Fruit fly (Drosophila melanogaster): Measurements from ENCODE around the gene MED17.

Gene MED17

DNA sequence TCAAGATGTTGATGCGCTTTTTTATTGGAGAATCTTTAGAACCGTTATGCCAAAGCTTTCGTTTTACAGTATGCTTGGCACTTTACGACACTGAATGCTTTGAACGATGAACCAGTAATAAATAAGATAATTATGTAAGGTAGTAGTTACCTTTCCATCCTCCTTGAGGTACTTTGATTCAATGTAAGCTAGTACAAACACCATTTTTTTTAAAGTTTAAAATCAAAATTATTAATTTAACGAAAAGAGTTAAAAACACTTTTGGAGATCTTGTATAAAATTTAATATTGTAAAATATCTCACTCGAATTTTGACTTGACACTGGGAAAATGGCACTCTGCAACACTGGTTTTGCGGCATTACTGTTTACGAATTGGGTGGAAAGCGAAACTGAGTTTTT lies 3.5 kb upstream of the MED17 start, which contains the start of the genes Arp5 and CG7208 (continued):
- TF ChIP-seq CTCF (GFP tag; optimal IDR thresholded peaks at IDR 0.05): peak; percentile 6
- peak; percentile 37; the same call in 2 of the 3 replicates for TF ChIP-seq Doc3 (GFP tag; IDR thresholded peaks at IDR 0.05; ENCODE audit: partially characterized antibody)
- TF ChIP-seq usp (GFP tag; optimal IDR thresholded peaks at IDR 0.05): no peak
- peak; percentile 64 for TF ChIP-seq CG1233 (GFP tag; optimal IDR thresholded peaks at IDR 0.05)
- TF ChIP-seq corto (GFP tag; optimal IDR thresholded peaks at IDR 0.05): no peak
- TF ChIP-seq CG13296 (GFP tag; optimal IDR thresholded peaks at IDR 0.05): peak; percentile 73
- TF ChIP-seq CG34224 (GFP tag; IDR thresholded peaks at IDR 0.05; ENCODE audit: partially characterized antibody): no peak; the same call in 2 of the 3 replicates
- peak; percentile 83 for TF ChIP-seq MBD-R2 (GFP tag; IDR thresholded peaks at IDR 0.05)
- peak; percentile 51 for TF ChIP-seq CG17829 (tag; optimal IDR thresholded peaks at IDR 0.05)
- TF ChIP-seq sens-2 (GFP tag; IDR thresholded peaks at IDR 0.05): no peak
- TF ChIP-seq CG30431 (GFP tag; optimal IDR thresholded peaks at IDR 0.05): peak; percentile 5
- TF ChIP-seq CHES-1-like (GFP tag; optimal IDR thresholded peaks at IDR 0.05): peak; percentile 66
- TF ChIP-seq ewg (GFP tag; optimal IDR thresholded peaks at IDR 0.05): peak; percentile 48
- TF ChIP-seq CG3995 (GFP tag; optimal IDR thresholded peaks at IDR 0.05): peak; percentile 34
- peak; percentile 23 for TF ChIP-seq CG3163 (GFP tag; optimal IDR thresholded peaks at IDR 0.05)
- peak; percentile 95 for TF ChIP-seq stwl (tag; optimal IDR thresholded peaks at IDR 0.05)
- TF ChIP-seq CG18599 (GFP tag; optimal IDR thresholded peaks at IDR 0.05): peak; percentile 82
- peak; percentile 85 for TF ChIP-seq slbo (GFP tag; IDR thresholded peaks at IDR 0.05)
- TF ChIP-seq pan (optimal IDR thresholded peaks at IDR 0.05): no peak
- peak in 1 of 2 experiments; percentile 71 for TF ChIP-seq pan (GFP tag; optimal IDR thresholded peaks at IDR 0.05 in 1 of 2, IDR thresholded peaks at IDR 0.05 in 1 of 2)
- no peak for TF ChIP-seq crol (GFP tag; IDR thresholded peaks at IDR 0.05)
- peak; percentile 48 for TF ChIP-seq Fer2 (tag; optimal IDR thresholded peaks at IDR 0.05)
- no peak for TF ChIP-seq prd (optimal IDR thresholded peaks at IDR 0.05)
- peak; percentile 66 for TF ChIP-seq prd (GFP tag; IDR thresholded peaks at IDR 0.05)
- peak; percentile 4 for TF ChIP-seq CG1792 (GFP tag; optimal IDR thresholded peaks at IDR 0.05)
- no peak for TF ChIP-seq gcm2 (GFP tag; optimal IDR thresholded peaks at IDR 0.05)
- TF ChIP-seq Xrp1 (GFP tag; IDR thresholded peaks at IDR 0.05): peak; percentile 67
- TF ChIP-seq dmrt11E (tag; optimal IDR thresholded peaks at IDR 0.05): peak; percentile 34
- peak; percentile 0 for TF ChIP-seq en (GFP tag; optimal IDR thresholded peaks at IDR 0.05)
- TF ChIP-seq CrebB (tag; optimal IDR thresholded peaks at IDR 0.05): peak; percentile 9
- peak; percentile 47 for TF ChIP-seq CG1529 (GFP tag; optimal IDR thresholded peaks at IDR 0.05)
- no peak for TF ChIP-seq shn (GFP tag; optimal IDR thresholded peaks at IDR 0.05)
- peak; percentile 49 for TF ChIP-seq CG4328 (GFP tag; optimal IDR thresholded peaks at IDR 0.05)
- peak; percentile 29 for TF ChIP-seq Elba2 (GFP tag; optimal IDR thresholded peaks at IDR 0.05)
- no peak for TF ChIP-seq peb (GFP tag; IDR thresholded peaks at IDR 0.05)
- TF ChIP-seq scrt (GFP tag; optimal IDR thresholded peaks at IDR 0.05): peak; percentile 55
- peak; percentile 41 for TF ChIP-seq BEAF-32 (GFP tag; optimal IDR thresholded peaks at IDR 0.05)
- TF ChIP-seq fru (optimal IDR thresholded peaks at IDR 0.05): no peak
- TF ChIP-seq Bteb2 (GFP tag; optimal IDR thresholded peaks at IDR 0.05): peak; percentile 72
- peak; percentile 46; the same call in 1 of the 4 replicates for TF ChIP-seq Dll (GFP tag; IDR thresholded peaks at IDR 0.05; ENCODE audit: partially characterized antibody)
- TF ChIP-seq gfzf (GFP tag; optimal IDR thresholded peaks at IDR 0.05): peak; percentile 39
- TF ChIP-seq Poxn (GFP tag; IDR thresholded peaks at IDR 0.05): no peak
- TF ChIP-seq CG13775 (GFP tag; optimal IDR thresholded peaks at IDR 0.05): peak; percentile 78
- TF ChIP-seq Adf1 (GFP tag; IDR thresholded peaks at IDR 0.05): peak; percentile 39
- peak; percentile 59 for TF ChIP-seq bab2 (GFP tag; optimal IDR thresholded peaks at IDR 0.05)
- no peak for TF ChIP-seq btn (GFP tag; optimal IDR thresholded peaks at IDR 0.05)
- TF ChIP-seq phol (tag; optimal IDR thresholded peaks at IDR 0.05): peak; percentile 81
- TF ChIP-seq ro (GFP tag; IDR thresholded peaks at IDR 0.05): peak; percentile 19; the same call in 1 of the 2 replicates
- TF ChIP-seq slou (GFP tag; optimal IDR thresholded peaks at IDR 0.05): peak; percentile 42
- no peak for TF ChIP-seq wek (GFP tag; optimal IDR thresholded peaks at IDR 0.05)
- TF ChIP-seq CG10267 (tag; optimal IDR thresholded peaks at IDR 0.05): peak; percentile 95
- TF ChIP-seq fu2 (GFP tag; optimal IDR thresholded peaks at IDR 0.05): peak; percentile 62
